Fruit fly (Drosophila melanogaster): ENCODE measurements around the gene CG15628.

DNA sequence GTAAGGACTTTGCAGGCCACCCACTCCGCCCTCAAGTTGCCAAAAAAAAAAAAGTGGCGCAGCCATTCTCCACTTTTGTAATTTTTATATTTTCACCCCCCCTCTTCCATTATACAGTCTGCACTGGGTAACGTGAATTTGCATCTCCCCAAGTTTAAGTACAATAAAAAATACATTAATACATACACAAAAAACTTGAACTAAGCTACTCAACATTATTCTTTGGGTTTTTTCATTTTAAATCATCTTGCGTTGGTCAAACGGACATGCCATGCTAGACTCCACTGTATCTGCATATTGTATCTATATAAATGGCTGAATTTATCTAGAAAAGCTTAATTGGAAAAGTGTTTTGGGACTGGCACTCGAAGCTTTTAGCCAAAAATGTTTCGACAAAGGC lies 39.9 kb downstream of the CG15628 start:
- TF ChIP-seq kay (GFP tag; ENCODE audit: borderline replicate concordance) (no peak), CG12768 (GFP tag; optimal IDR thresholded peaks at IDR 0.05) (no peak), CG33017 (tag; optimal IDR thresholded peaks at IDR 0.05) (no peak), Crg-1 (GFP tag; optimal IDR thresholded peaks at IDR 0.05) (no peak), cnc (optimal IDR thresholded peaks at IDR 0.05) (no peak), CG7045 (GFP tag; optimal IDR thresholded peaks at IDR 0.05) (no peak), bab1 (GFP tag; optimal IDR thresholded peaks at IDR 0.05) (no peak)

Data from whole organism, adult.